Worm (Caenorhabditis elegans) whole organism, young adult: ENCODE data around the gene ceh-27.

Source experiments
- F22D6.2 ChIP-seq: sonication (generic microtip); optimal IDR thresholded peaks from 2 replicates; lab custom pipeline; 2016; ENCODE audit warnings: mild to moderate bottlenecking, missing genetic modification characterization, missing compliant biosample characterization
- lin-26 ChIP-seq: fragments of 200-800 bp; sonication (Bioruptor generic); IDR thresholded peaks from 2 replicates; pipeline ENCODE4 v1.3.6; 2022; ENCODE audit warnings: missing genetic modification reagents, missing genetic modification characterization, missing compliant biosample characterization
- lsl-1 ChIP-seq: fragments of 200-800 bp; sonication (Bioruptor generic); optimal IDR thresholded peaks from 2 replicates; lab custom pipeline; 2018; ENCODE audit warnings: mild to moderate bottlenecking, missing genetic modification characterization, moderate library complexity, missing compliant biosample characterization

- TF ChIP-seq lin-26 (GFP tag; lab: Robert Waterston, UW) (no peak), F22D6.2 (tag; lab: Kevin White, UChicago) (no peak), lsl-1 (GFP tag; lab: Kevin White, UChicago) (no peak)
Measured at ce11 chrV:11647821-11648220, 17.1 kb downstream of the ceh-27 start.
